Worm (Caenorhabditis elegans) whole organism, L3 larva: ENCODE data around the gene Y48E1C.2.

Source experiments
- R02D3.7 ChIP-seq: fragments of 150-350 bp; optimal IDR thresholded peaks from 2 replicates; lab custom pipeline; 2014; ENCODE audit warnings: missing biosample characterization, missing genetic modification characterization
- ZK546.5 ChIP-seq: sonication (generic microtip); optimal IDR thresholded peaks from 2 replicates; lab custom pipeline; 2017; ENCODE audit warnings: missing biosample characterization, missing genetic modification characterization
- aly-2 ChIP-seq: fragments of 150-350 bp; optimal IDR thresholded peaks from 2 replicates; lab custom pipeline; 2014; ENCODE audit warnings: missing biosample characterization, missing genetic modification characterization
- ama-1 ChIP-seq: fragments of 150-350 bp; optimal IDR thresholded peaks from 2 replicates; lab custom pipeline; 2018
- ceh-16 ChIP-seq: sonication (generic microtip); optimal IDR thresholded peaks from 2 replicates; lab custom pipeline; 2017; ENCODE audit warnings: missing biosample characterization, missing genetic modification characterization
- ceh-28 ChIP-seq: fragments of 150-350 bp; optimal IDR thresholded peaks from 2 replicates; lab custom pipeline; 2014; ENCODE audit warnings: missing biosample characterization, missing genetic modification reagents, missing genetic modification characterization
- ceh-82 ChIP-seq: fragments of 150-350 bp; optimal IDR thresholded peaks from 2 replicates; lab custom pipeline; 2014; ENCODE audit warnings: missing biosample characterization, missing genetic modification characterization
- ceh-9 ChIP-seq: sonication (generic microtip); optimal IDR thresholded peaks from 2 replicates; lab custom pipeline; 2018; ENCODE audit warnings: missing biosample characterization, missing genetic modification characterization
- daf-12 ChIP-seq: fragments of 150-350 bp; optimal IDR thresholded peaks from 2 replicates; lab custom pipeline; 2014; ENCODE audit warnings: missing biosample characterization, missing genetic modification reagents, missing genetic modification characterization
- egl-27 ChIP-seq: sonication (generic microtip); optimal IDR thresholded peaks from 4 replicates; lab custom pipeline; 2017; ENCODE audit warnings: missing biosample characterization, missing genetic modification reagents, missing genetic modification characterization
- egl-5 ChIP-seq: fragments of 150-350 bp; optimal IDR thresholded peaks from 2 replicates; lab custom pipeline; 2017; ENCODE audit warnings: missing biosample characterization, missing genetic modification reagents, missing genetic modification characterization, inconsistent platforms
- elt-1 ChIP-seq: fragments of 150-350 bp; optimal IDR thresholded peaks from 2 replicates; lab custom pipeline; 2014; ENCODE audit warnings: missing biosample characterization, missing genetic modification characterization
- elt-2 ChIP-seq: sonication (generic microtip); optimal IDR thresholded peaks from 2 replicates; lab custom pipeline; 2016; ENCODE audit warnings: missing genetic modification reagents, mild to moderate bottlenecking, missing genetic modification characterization, missing compliant biosample characterization
- elt-3 ChIP-seq, 3 experiments: fragments of 150-350 bp in 1 of 3; sonication (generic microtip) in 2 of 3; optimal IDR thresholded peaks; 2 replicates in 2 of 3; 4 replicates in 1 of 3; lab custom pipeline; 2014 to 2017; ENCODE audit warnings: missing biosample characterization in 3 of 3, missing genetic modification characterization in 3 of 3
- fkh-10 ChIP-seq: sonication (generic microtip); optimal IDR thresholded peaks from 2 replicates; lab custom pipeline; 2017; ENCODE audit warnings: missing biosample characterization, missing genetic modification reagents, missing genetic modification characterization
- fkh-2 ChIP-seq: fragments of 150-350 bp; optimal IDR thresholded peaks from 2 replicates; lab custom pipeline; 2014; ENCODE audit warnings: missing biosample characterization, missing genetic modification reagents, missing genetic modification characterization
- fos-1 ChIP-seq: fragments of 150-350 bp; optimal IDR thresholded peaks from 2 replicates; lab custom pipeline; 2014; ENCODE audit warnings: missing biosample characterization, missing genetic modification characterization
- hmg-11 ChIP-seq: sonication (generic microtip); optimal IDR thresholded peaks from 2 replicates; lab custom pipeline; 2016; ENCODE audit warnings: missing genetic modification characterization, missing compliant biosample characterization
- lin-39 ChIP-seq: fragments of 150-350 bp; optimal IDR thresholded peaks from 2 replicates; lab custom pipeline; 2018; ENCODE audit warnings: missing biosample characterization, missing genetic modification reagents, missing genetic modification characterization
- lsy-12 ChIP-seq: sonication (generic microtip); optimal IDR thresholded peaks from 2 replicates; lab custom pipeline; 2016; ENCODE audit warnings: mild to moderate bottlenecking, missing genetic modification characterization, missing compliant biosample characterization
- mml-1 ChIP-seq: fragments of 150-350 bp; sonication (generic microtip); optimal IDR thresholded peaks from 3 replicates; lab custom pipeline; 2014; ENCODE audit warnings: missing biosample characterization, missing genetic modification characterization
- nfya-1 ChIP-seq: sonication (generic microtip); optimal IDR thresholded peaks from 2 replicates; lab custom pipeline; 2017; ENCODE audit warnings: missing genetic modification characterization, mild to moderate bottlenecking, missing compliant biosample characterization, antibody characterized with exemption, moderate library complexity; ENCODE audit not compliant: insufficient read depth
- nhr-11 ChIP-seq: fragments of 150-350 bp; optimal IDR thresholded peaks from 2 replicates; lab custom pipeline; 2014; ENCODE audit warnings: missing biosample characterization, missing genetic modification characterization
- nhr-12 ChIP-seq: fragments of 150-350 bp; optimal IDR thresholded peaks from 2 replicates; lab custom pipeline; 2014; ENCODE audit warnings: missing biosample characterization, missing genetic modification characterization
- nhr-237 ChIP-seq: fragments of 150-350 bp; optimal IDR thresholded peaks from 2 replicates; lab custom pipeline; 2014; ENCODE audit warnings: missing biosample characterization, missing genetic modification characterization
- nhr-25 ChIP-seq: sonication (generic microtip); optimal IDR thresholded peaks from 2 replicates; lab custom pipeline; 2017; ENCODE audit warnings: missing biosample characterization, missing genetic modification characterization
- nhr-43 ChIP-seq: sonication (generic microtip); optimal IDR thresholded peaks from 2 replicates; lab custom pipeline; 2016; ENCODE audit warnings: mild to moderate bottlenecking, missing genetic modification characterization, missing compliant biosample characterization; ENCODE audit not compliant: poor library complexity, severe bottlenecking
- nhr-67 ChIP-seq: fragments of 150-350 bp; optimal IDR thresholded peaks from 2 replicates; lab custom pipeline; 2014; ENCODE audit warnings: missing biosample characterization, missing genetic modification characterization
- nhr-76 ChIP-seq: fragments of 150-350 bp; sonication (generic microtip); optimal IDR thresholded peaks from 5 replicates; lab custom pipeline; 2014; ENCODE audit warnings: missing biosample characterization, missing genetic modification characterization
- nhr-77 ChIP-seq: fragments of 150-350 bp; optimal IDR thresholded peaks from 2 replicates; lab custom pipeline; 2014; ENCODE audit warnings: missing biosample characterization, missing genetic modification characterization
- skn-1 ChIP-seq: fragments of 150-350 bp; optimal IDR thresholded peaks from 2 replicates; lab custom pipeline; 2014; ENCODE audit warnings: missing biosample characterization, missing genetic modification characterization
- snpc-4 ChIP-seq: fragments of 150-350 bp; optimal IDR thresholded peaks from 2 replicates; lab custom pipeline; 2014; ENCODE audit warnings: missing biosample characterization, missing genetic modification characterization
- unc-39 ChIP-seq: sonication (generic microtip); optimal IDR thresholded peaks from 4 replicates; lab custom pipeline; 2017; ENCODE audit warnings: missing biosample characterization, missing genetic modification characterization
- zag-1 ChIP-seq: fragments of 150-350 bp; optimal IDR thresholded peaks from 2 replicates; lab custom pipeline; 2014; ENCODE audit warnings: missing biosample characterization, missing genetic modification characterization
- ztf-11 ChIP-seq: fragments of 150-350 bp; optimal IDR thresholded peaks from 2 replicates; lab custom pipeline; 2014; ENCODE audit warnings: missing biosample characterization, missing genetic modification characterization

Y48E1C.2 gene

DNA sequence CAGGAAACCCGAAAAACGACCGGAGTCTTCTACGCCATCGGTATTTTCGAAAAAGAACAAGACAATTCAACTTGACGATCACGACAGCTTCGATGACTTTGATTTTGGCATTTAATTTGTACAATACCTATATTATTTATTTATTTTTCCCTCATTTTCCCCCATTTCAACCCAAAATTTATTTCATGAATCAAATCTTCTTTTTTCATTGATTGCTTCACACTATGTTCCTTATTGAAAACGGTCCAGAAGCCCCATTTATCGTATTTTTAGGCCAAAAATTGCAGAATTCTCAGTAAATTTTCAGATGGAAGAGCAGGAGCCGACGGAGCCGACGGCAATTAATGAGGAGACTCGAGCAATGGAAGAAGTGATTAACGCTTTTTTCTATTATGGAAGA, at the start of gene Y48E1C.2:
Gene Y48E1C.2, plus strand, starts transcription at position 301 of the 400 bp plus-strand sequence.
- no peak for TF ChIP-seq elt-3 (tag; optimal IDR thresholded peaks at IDR 0.05; lab: Kevin White, UChicago)
- no peak for TF ChIP-seq R02D3.7 (tag; lab: Kevin White, UChicago)
- no peak for TF ChIP-seq egl-27 (tag; lab: Kevin White, UChicago)
- TF ChIP-seq ceh-28 = no peak
- TF ChIP-seq hmg-11 (tag; lab: Kevin White, UChicago) = no peak
- TF ChIP-seq nfya-1 (tag; lab: Kevin White, UChicago) = no peak
- no peak for TF ChIP-seq snpc-4
- TF ChIP-seq lin-39 (tag; lab: Kevin White, UChicago) = no peak
- no peak for TF ChIP-seq nhr-67
- TF ChIP-seq nhr-43 = no peak
- no peak for TF ChIP-seq fos-1
- no peak for TF ChIP-seq skn-1 (tag; lab: Kevin White, UChicago)
- TF ChIP-seq nhr-76 (tag; lab: Kevin White, UChicago) = no peak
- TF ChIP-seq elt-2 (tag; lab: Kevin White, UChicago) = no peak
- no peak for TF ChIP-seq ceh-82 (tag; lab: Kevin White, UChicago)
- TF ChIP-seq ztf-11 (tag; lab: Kevin White, UChicago) = no peak
- TF ChIP-seq egl-5 (tag; lab: Kevin White, UChicago) = no peak
- no peak for TF ChIP-seq nhr-237 (tag; lab: Kevin White, UChicago)

ce11 chrII:13376112-13376511, 48.2 kb upstream of the Y48E1C.2 start, which contains the start of gene Y48C3A.12:
Y48C3A.12 (plus strand) TSS chrII:13376412.
- TF ChIP-seq mml-1 (tag; lab: Kevin White, UChicago) (no peak), daf-12 (tag; lab: Kevin White, UChicago) (no peak), elt-1 (tag; lab: Kevin White, UChicago) (no peak), fkh-10 (GFP tag; lab: Kevin White, UChicago) (no peak), nfya-1 (tag; lab: Kevin White, UChicago) (no peak), nhr-43 (no peak), nhr-11 (tag; lab: Kevin White, UChicago) (no peak), nhr-77 (tag; lab: Kevin White, UChicago) (no peak), ama-1 (lab: Kevin White, UChicago) (no peak)

DNA sequence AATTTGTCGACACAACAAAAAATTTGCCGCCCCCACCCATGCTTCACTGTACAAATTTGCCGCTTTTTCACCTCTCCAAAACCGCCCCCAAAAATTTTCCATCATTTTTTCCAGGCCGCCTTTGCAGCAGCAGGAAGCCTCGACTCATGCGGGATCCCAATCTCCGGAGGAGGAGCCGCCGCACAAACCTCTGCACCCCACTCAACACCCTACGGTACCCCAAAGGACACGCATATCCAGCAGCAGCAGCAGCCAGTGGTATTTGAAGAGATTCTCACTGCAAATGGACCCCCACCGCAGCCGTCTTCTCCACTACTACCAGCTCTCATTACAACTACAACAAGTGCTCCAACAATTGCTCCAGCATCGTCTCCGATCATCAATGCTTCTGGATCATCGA, 41.3 kb upstream of the Y48E1C.2 start:
- TF ChIP-seq ceh-9 (tag; lab: Kevin White, UChicago) (no peak), R02D3.7 (tag; lab: Kevin White, UChicago) (no peak), elt-3 (tag; optimal IDR thresholded peaks at IDR 0.05; lab: Kevin White, UChicago) (no peak), zag-1 (tag; lab: Kevin White, UChicago) (no peak), nhr-25 (tag; lab: Kevin White, UChicago) (no peak), ceh-16 (tag; lab: Kevin White, UChicago) (no peak), nhr-237 (tag; lab: Kevin White, UChicago) (no peak), unc-39 (tag; lab: Kevin White, UChicago) (no peak), ZK546.5 (tag; lab: Kevin White, UChicago) (no peak), ceh-28 (no peak), lin-39 (tag; lab: Kevin White, UChicago) (no peak), ztf-11 (tag; lab: Kevin White, UChicago) (no peak), hmg-11 (tag; lab: Kevin White, UChicago) (no peak), lsy-12 (tag; lab: Kevin White, UChicago) (no peak), skn-1 (tag; lab: Kevin White, UChicago) (no peak), fkh-2 (no peak), daf-12 (tag; lab: Kevin White, UChicago) (no peak), aly-2 (no peak), fos-1 (no peak)

DNA sequence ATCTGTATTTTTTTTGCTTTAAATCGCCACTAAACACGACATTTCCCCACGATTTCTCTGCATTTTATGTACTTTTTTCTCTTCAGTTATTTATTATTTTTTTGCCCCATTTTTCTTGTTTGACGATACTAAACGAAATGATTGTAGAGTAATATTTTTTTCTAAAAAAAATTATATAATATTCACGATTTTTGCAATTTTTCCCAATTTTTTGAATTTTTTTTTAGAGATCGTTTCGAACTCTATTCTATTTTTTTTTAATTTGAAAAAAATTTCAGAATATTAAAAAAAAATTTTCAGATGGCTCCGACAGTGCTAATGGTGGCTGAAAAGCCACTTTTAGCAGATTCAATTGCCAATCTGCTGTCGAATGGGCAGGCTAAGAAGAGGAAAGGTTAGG, 34.9 kb upstream of the Y48E1C.2 start, which contains the start of gene Y48C3A.14:
Gene Y48C3A.14, plus strand, starts transcription at position 301 of the 400 bp plus-strand sequence.
- no peak for TF ChIP-seq nhr-77 (tag; lab: Kevin White, UChicago)

DNA sequence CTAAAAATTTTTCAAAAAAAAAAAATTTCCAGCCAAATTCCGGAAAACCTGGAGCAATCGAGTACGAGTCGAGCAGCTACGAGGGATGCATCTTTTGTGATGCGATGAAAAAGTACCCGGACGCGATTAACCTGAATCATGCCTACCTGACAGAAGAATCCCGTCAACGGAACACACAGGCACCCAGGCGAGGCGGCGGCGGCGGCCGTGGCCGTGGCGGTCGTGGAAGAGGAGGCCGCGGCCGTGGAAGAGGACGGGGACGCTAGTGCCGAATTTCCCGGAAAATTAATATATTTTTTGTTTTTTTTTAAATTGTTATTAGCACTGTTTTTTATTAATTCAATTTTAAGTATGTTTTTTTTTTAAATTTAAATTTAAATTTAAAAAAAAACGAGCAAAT, 22.8 kb upstream of the Y48E1C.2 start:
- no peak for TF ChIP-seq nhr-43
- TF ChIP-seq nhr-12 (tag; lab: Kevin White, UChicago) = no peak
- TF ChIP-seq ceh-28 = no peak
- TF ChIP-seq mml-1 (tag; lab: Kevin White, UChicago) = no peak
- TF ChIP-seq egl-5 (tag; lab: Kevin White, UChicago) = no peak
